Fruit fly (Drosophila melanogaster): ENCODE results near the gene Sfp79B.

- TF ChIP-seq CG8478 (optimal IDR thresholded peaks at IDR 0.05) (no peak), CTCF (optimal IDR thresholded peaks at IDR 0.05) (no peak)
Measured at dm6 chr3L:22080022-22080421, at the start of gene Sfp79B.

Data from S2 (cell line).